Worm (Caenorhabditis elegans): Measurements from ENCODE around the gene Y82E9BL.19.

ce11 chrIII:1323555-1323954 is 8.3 kb upstream of the Y82E9BL.19 start:
- TF ChIP-seq ceh-19 (GFP tag; optimal IDR thresholded peaks at IDR 0.05) (no peak), hlh-15 (tag; optimal IDR thresholded peaks at IDR 0.05) (no peak), K09A11.1 (tag; optimal IDR thresholded peaks at IDR 0.05; ENCODE audit: insufficient read depth) (no peak), fkh-10 (GFP tag; optimal IDR thresholded peaks at IDR 0.05) (no peak), nhr-232 (tag; optimal IDR thresholded peaks at IDR 0.05) (no peak)
